Worm (Caenorhabditis elegans): Measurements from ENCODE around the gene C34F6.12.

DNA sequence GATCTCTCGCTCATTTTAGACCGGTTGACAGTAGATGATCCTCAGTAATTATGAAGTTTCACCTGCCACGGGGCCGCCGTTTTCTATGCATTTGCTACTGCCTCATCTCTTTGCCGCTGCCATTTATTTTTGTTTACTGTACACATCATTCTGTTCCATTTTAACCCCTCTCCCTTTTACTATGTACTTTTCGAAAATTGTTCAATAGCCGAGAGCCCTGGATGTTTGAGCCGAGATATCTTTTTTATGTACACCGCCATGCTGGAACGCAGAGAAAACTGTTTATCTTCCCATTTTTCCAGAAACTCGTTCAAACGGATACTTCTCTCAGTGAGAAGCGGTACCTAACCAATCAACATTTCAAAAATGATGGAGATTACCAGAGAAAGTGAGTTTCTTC, 44.4 kb upstream of the C34F6.12 start, which contains the start of gene ifa-1:
- TF ChIP-seq flt-1 (GFP tag; IDR thresholded peaks at IDR 0.05) (no peak), cog-1 (tag; optimal IDR thresholded peaks at IDR 0.05) (no peak), ztf-23 (GFP tag; IDR thresholded peaks at IDR 0.05) (no peak), tab-1 (GFP tag; IDR thresholded peaks at IDR 0.05) (no peak), klf-2 (GFP tag; conservative IDR thresholded peaks at IDR 0.05) (no peak), ref-1 (GFP tag; conservative IDR thresholded peaks at IDR 0.05) (no peak)

Measured in whole organism, midembryonic.